Fruit fly (Drosophila melanogaster) whole organism, embryonic: ENCODE measurements around the gene fwe.

ENCODE experiments used
- Bdp1 ChIP-seq: fragments of 200-800 bp; sonication (Bioruptor generic); optimal IDR thresholded peaks from 3 replicates; lab custom pipeline; 2016; ENCODE audit warnings: missing biosample characterization, missing genetic modification characterization
- Bgb ChIP-seq: fragments of 200-800 bp; sonication (Bioruptor generic); IDR thresholded peaks from 2 replicates; pipeline ENCODE4 v1.3.6; 2022; ENCODE audit warnings: missing biosample characterization, missing genetic modification characterization; ENCODE audit not compliant: partially characterized antibody
- CG10274 ChIP-seq: fragments of 200-800 bp; sonication (Bioruptor generic); optimal IDR thresholded peaks from 3 replicates; lab custom pipeline; 2017; ENCODE audit warnings: missing biosample characterization, mild to moderate bottlenecking, missing genetic modification characterization
- CG10321 ChIP-seq: fragments of 200-800 bp; sonication (Bioruptor generic); IDR thresholded peaks from 2 replicates; pipeline ENCODE4 v1.3.6; 2022; ENCODE audit warnings: missing biosample characterization, missing genetic modification characterization
- CG11696 ChIP-seq: fragments of 200-800 bp; sonication (Bioruptor generic); IDR thresholded peaks from 2 replicates; pipeline ENCODE4 v1.3.6; 2022; ENCODE audit warnings: missing biosample characterization, missing genetic modification characterization
- CG12155 ChIP-seq: fragments of 200-800 bp; sonication (Bioruptor generic); optimal IDR thresholded peaks from 3 replicates; lab custom pipeline; 2016; ENCODE audit warnings: missing biosample characterization, missing genetic modification characterization
- CG14050 ChIP-seq: fragments of 200-800 bp; sonication (Bioruptor generic); IDR thresholded peaks from 3 replicates; pipeline ENCODE4 v1.3.6; 2022; ENCODE audit warnings: missing biosample characterization, missing genetic modification characterization
- CG14860 ChIP-seq: fragments of 200-800 bp; sonication (Bioruptor generic); IDR thresholded peaks from 3 replicates; pipeline ENCODE4 v1.3.6; 2022; ENCODE audit warnings: missing biosample characterization, missing genetic modification characterization; ENCODE audit not compliant: partially characterized antibody
- CG15269 ChIP-seq: fragments of 200-800 bp; sonication (Bioruptor generic); optimal IDR thresholded peaks from 2 replicates; lab custom pipeline; 2018; ENCODE audit warnings: missing biosample characterization, mild to moderate bottlenecking, missing genetic modification characterization, moderate library complexity
- CG18599 ChIP-seq: fragments of 200-800 bp; sonication (Bioruptor generic); optimal IDR thresholded peaks from 3 replicates; lab custom pipeline; 2017; ENCODE audit warnings: missing biosample characterization, missing genetic modification characterization, mild to moderate bottlenecking, moderate library complexity, missing genetic modification reagents
- CG18764 ChIP-seq: fragments of 200-800 bp; sonication (Bioruptor generic); optimal IDR thresholded peaks from 3 replicates; lab custom pipeline; 2016; ENCODE audit warnings: missing biosample characterization, missing genetic modification characterization
- CG2678 ChIP-seq: fragments of 200-800 bp; sonication (Bioruptor generic); optimal IDR thresholded peaks from 3 replicates; lab custom pipeline; 2019; ENCODE audit warnings: missing biosample characterization, mild to moderate bottlenecking, missing genetic modification characterization, moderate library complexity
- CG3065 ChIP-seq: fragments of 200-800 bp; sonication (Bioruptor generic); optimal IDR thresholded peaks from 2 replicates; lab custom pipeline; 2016; ENCODE audit warnings: missing biosample characterization, missing genetic modification characterization
- CG3163 ChIP-seq: fragments of 200-800 bp; sonication (Bioruptor generic); optimal IDR thresholded peaks from 3 replicates; lab custom pipeline; 2016; ENCODE audit warnings: missing biosample characterization, missing genetic modification characterization
- CG42726 ChIP-seq: fragments of 200-800 bp; sonication (Bioruptor generic); IDR thresholded peaks from 2 replicates; pipeline ENCODE4 v1.3.6; 2022; ENCODE audit warnings: missing biosample characterization, missing genetic modification characterization; ENCODE audit not compliant: partially characterized antibody
- CG43689 ChIP-seq: fragments of 200-800 bp; sonication (Bioruptor generic); IDR thresholded peaks from 2 replicates; pipeline ENCODE4 v1.3.6; 2022; ENCODE audit warnings: missing biosample characterization, missing genetic modification characterization
- CG5245 ChIP-seq: fragments of 200-800 bp; sonication (Bioruptor generic); optimal IDR thresholded peaks from 3 replicates; lab custom pipeline; 2016; ENCODE audit warnings: missing biosample characterization, missing genetic modification characterization
- CG5953 ChIP-seq: fragments of 200-800 bp; sonication (Bioruptor generic); IDR thresholded peaks from 2 replicates; pipeline ENCODE4 v1.3.6; 2022; ENCODE audit warnings: missing biosample characterization, missing genetic modification characterization
- CG7786 ChIP-seq: fragments of 200-800 bp; sonication (Bioruptor generic); optimal IDR thresholded peaks from 2 replicates; lab custom pipeline; 2016; ENCODE audit warnings: missing biosample characterization, missing genetic modification characterization
- CG8478 ChIP-seq: fragments of >200 bp; optimal IDR thresholded peaks from 2 replicates; lab custom pipeline; 2018
- CG8944 ChIP-seq: fragments of 200-800 bp; sonication (Bioruptor generic); optimal IDR thresholded peaks from 3 replicates; lab custom pipeline; 2016; ENCODE audit warnings: missing biosample characterization, missing genetic modification characterization
- CG9727 ChIP-seq: fragments of 200-800 bp; sonication (Bioruptor generic); optimal IDR thresholded peaks from 3 replicates; lab custom pipeline; 2017; ENCODE audit warnings: missing biosample characterization, mild to moderate bottlenecking, missing genetic modification characterization
- Dek ChIP-seq: fragments of 200-800 bp; sonication (Bioruptor generic); optimal IDR thresholded peaks from 3 replicates; lab custom pipeline; 2019; ENCODE audit warnings: missing biosample characterization, mild to moderate bottlenecking, missing genetic modification characterization, moderate library complexity
- Dip3 ChIP-seq: fragments of 200-800 bp; sonication (Bioruptor generic); optimal IDR thresholded peaks from 3 replicates; lab custom pipeline; 2016; ENCODE audit warnings: missing biosample characterization, missing genetic modification characterization
- Dref ChIP-seq: fragments of 200-800 bp; sonication (Bioruptor generic); IDR thresholded peaks from 2 replicates; pipeline ENCODE4 v1.3.6; 2022; ENCODE audit warnings: missing biosample characterization, missing genetic modification characterization
- Elba2 ChIP-seq: fragments of 200-800 bp; sonication (Bioruptor generic); optimal IDR thresholded peaks from 3 replicates; lab custom pipeline; 2016; ENCODE audit warnings: missing biosample characterization, missing genetic modification characterization
- Gug ChIP-seq: fragments of 200-800 bp; sonication (Bioruptor generic); IDR thresholded peaks from 4 replicates; pipeline ENCODE4 v1.3.6; 2022; ENCODE audit warnings: missing biosample characterization, missing genetic modification characterization
- Jarid2 ChIP-seq: fragments of 200-800 bp; sonication (Bioruptor generic); optimal IDR thresholded peaks from 3 replicates; lab custom pipeline; 2017; ENCODE audit warnings: mild to moderate bottlenecking, missing biosample characterization, missing genetic modification reagents, missing genetic modification characterization
- Meics ChIP-seq: fragments of 200-800 bp; sonication (Bioruptor generic); optimal IDR thresholded peaks from 2 replicates; lab custom pipeline; 2017; ENCODE audit warnings: missing biosample characterization, mild to moderate bottlenecking, missing genetic modification characterization
- Oaz ChIP-seq: fragments of 200-800 bp; sonication (Bioruptor generic); IDR thresholded peaks from 2 replicates; pipeline ENCODE4 v1.3.6; 2022; ENCODE audit warnings: missing biosample characterization, missing genetic modification characterization
- Optix ChIP-seq: fragments of 200-800 bp; sonication (Bioruptor generic); IDR thresholded peaks from 3 replicates; pipeline ENCODE4 v1.3.6; 2022; ENCODE audit warnings: missing biosample characterization, missing genetic modification characterization
- Ravus ChIP-seq: fragments of 200-800 bp; sonication (Bioruptor generic); IDR thresholded peaks from 2 replicates; pipeline ENCODE4 v1.3.6; 2022; ENCODE audit warnings: missing biosample characterization, missing genetic modification characterization
- Rfx ChIP-seq: fragments of 200-800 bp; sonication (Bioruptor generic); IDR thresholded peaks from 2 replicates; pipeline ENCODE4 v1.3.6; 2022; ENCODE audit warnings: missing biosample characterization, missing genetic modification characterization
- Scr ChIP-seq: fragments of 200-800 bp; sonication (Bioruptor generic); IDR thresholded peaks from 2 replicates; pipeline ENCODE4 v1.3.6; 2022; ENCODE audit warnings: missing biosample characterization, missing genetic modification characterization; ENCODE audit not compliant: partially characterized antibody
- Stat92E ChIP-seq, 3 experiments: fragments of >200 bp in 2 of 3; fragments of 200-800 bp in 1 of 3; sonication (Bioruptor generic) in 1 of 3; optimal IDR thresholded peaks; 2 replicates each; lab custom pipeline; 2017 to 2019; ENCODE audit warnings: missing biosample characterization in 3 of 3, missing genetic modification characterization in 3 of 3, mild to moderate bottlenecking in 1 of 3, moderate library complexity in 1 of 3
- Tbp ChIP-seq: fragments of >200 bp; optimal IDR thresholded peaks from 2 replicates; lab custom pipeline; 2018; ENCODE audit warnings: missing biosample characterization, missing genetic modification characterization
- btn ChIP-seq: fragments of 200-800 bp; sonication (Bioruptor generic); optimal IDR thresholded peaks from 2 replicates; lab custom pipeline; 2016; ENCODE audit warnings: missing biosample characterization, missing genetic modification characterization
- chm ChIP-seq: fragments of 200-800 bp; sonication (Bioruptor generic); IDR thresholded peaks from 2 replicates; pipeline ENCODE4 v1.3.6; 2022; ENCODE audit warnings: missing biosample characterization, missing genetic modification characterization
- croc ChIP-seq: fragments of 200-800 bp; sonication (Bioruptor generic); conservative IDR thresholded peaks from 3 replicates; pipeline ENCODE4 v1.3.6; 2022; ENCODE audit warnings: missing biosample characterization, missing genetic modification characterization
- dpn ChIP-seq, 2 experiments: fragments of 200-800 bp; sonication (Bioruptor generic); optimal IDR thresholded peaks; 3 replicates each; lab custom pipeline; 2016; ENCODE audit warnings: missing biosample characterization in 2 of 2, missing genetic modification characterization in 2 of 2
- dysf ChIP-seq: fragments of 200-800 bp; sonication (Bioruptor generic); IDR thresholded peaks from 3 replicates; pipeline ENCODE4 v1.3.6; 2022; ENCODE audit warnings: missing biosample characterization, missing genetic modification characterization
- esg ChIP-seq: fragments of 200-800 bp; sonication (Bioruptor generic); conservative IDR thresholded peaks from 2 replicates; pipeline ENCODE4 v1.3.6; 2022; ENCODE audit warnings: missing biosample characterization, missing genetic modification characterization
- eve ChIP-seq, 2 experiments: fragments of >200 bp; optimal IDR thresholded peaks; 2 replicates each; lab custom pipeline; 2017; ENCODE audit warnings: missing biosample characterization in 2 of 2, missing genetic modification characterization in 2 of 2
- ftz-f1 ChIP-seq: fragments of 200-800 bp; sonication (Bioruptor generic); optimal IDR thresholded peaks from 2 replicates; lab custom pipeline; 2016; ENCODE audit warnings: missing biosample characterization, missing genetic modification characterization
- gsb-n ChIP-seq: fragments of 200-800 bp; sonication (Bioruptor generic); optimal IDR thresholded peaks from 3 replicates; lab custom pipeline; 2018; ENCODE audit warnings: missing biosample characterization, mild to moderate bottlenecking, missing genetic modification characterization
- h ChIP-seq: fragments of >200 bp; optimal IDR thresholded peaks from 2 replicates; lab custom pipeline; 2017
- lilli ChIP-seq: fragments of 200-800 bp; sonication (Bioruptor generic); optimal IDR thresholded peaks from 3 replicates; lab custom pipeline; 2016; ENCODE audit warnings: missing biosample characterization, missing genetic modification characterization
- pho ChIP-seq: fragments of 200-800 bp; sonication (Bioruptor generic); optimal IDR thresholded peaks from 2 replicates; lab custom pipeline; 2016; ENCODE audit warnings: missing biosample characterization, missing genetic modification characterization
- psq ChIP-seq: fragments of 200-800 bp; sonication (Bioruptor generic); optimal IDR thresholded peaks from 2 replicates; lab custom pipeline; 2017; ENCODE audit warnings: missing biosample characterization, missing genetic modification characterization
- ssp ChIP-seq: fragments of 200-800 bp; sonication (Bioruptor generic); IDR thresholded peaks from 2 replicates; pipeline ENCODE4 v1.3.6; 2022; ENCODE audit warnings: missing biosample characterization, missing genetic modification characterization

The fwe gene

DNA sequence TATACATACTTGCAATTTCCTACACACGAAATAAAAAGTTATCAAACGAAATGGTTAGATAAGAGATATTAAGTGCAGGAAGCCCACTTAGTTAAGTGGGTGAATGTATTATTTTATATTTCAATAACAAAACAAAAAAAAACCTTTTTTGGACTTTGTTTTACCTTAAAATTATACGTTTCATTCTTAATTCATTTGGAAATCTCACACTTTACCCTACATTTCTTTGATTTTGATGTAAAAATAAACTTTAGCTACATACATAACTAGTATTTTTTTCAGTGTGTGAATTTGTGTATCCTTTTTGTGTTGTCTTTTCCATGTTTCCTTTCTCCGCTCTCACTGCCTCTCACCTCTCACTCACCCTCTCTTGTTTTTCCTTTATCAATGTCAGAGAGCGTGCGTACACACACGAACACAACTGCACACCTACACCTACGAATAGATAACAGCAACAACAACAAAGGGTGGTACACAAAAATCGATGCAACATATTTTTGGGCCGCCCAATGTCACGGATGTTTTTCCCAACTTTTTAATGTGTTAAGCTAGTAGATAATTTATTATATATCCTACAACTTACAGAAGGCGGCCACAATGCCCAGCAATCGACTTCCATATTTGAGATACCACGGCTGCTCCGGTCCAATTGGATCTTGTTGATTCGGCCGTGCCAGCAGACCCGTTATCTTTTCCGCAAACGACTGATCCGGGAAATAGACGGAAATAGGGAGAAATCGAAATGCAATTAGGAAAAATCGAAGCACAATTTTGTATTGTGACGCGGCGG is 662 bp downstream of the fwe start (continued):
- no peak for TF ChIP-seq CG7786 (GFP tag; lab: Kevin White, UChicago)
- peak; percentile 65 for TF ChIP-seq CG12155 (GFP tag; lab: Kevin White, UChicago)
- TF ChIP-seq Dek (tag; lab: Kevin White, UChicago) = peak; percentile 67
- TF ChIP-seq Ravus = no peak
- peak; percentile 86 for TF ChIP-seq CG18599 (GFP tag; lab: Kevin White, UChicago)
- TF ChIP-seq Bgb = no peak
- peak; percentile 81 for TF ChIP-seq CG9727 (GFP tag; lab: Kevin White, UChicago)
- TF ChIP-seq croc (GFP tag; lab: Robert Waterston, UW) = peak; percentile 31; the same call in 1 of the 3 replicates
- TF ChIP-seq CG10274 (GFP tag; lab: Kevin White, UChicago) = no peak
- no peak for TF ChIP-seq ssp (GFP tag; lab: Robert Waterston, UW)
- peak; percentile 15 for TF ChIP-seq btn (GFP tag; lab: Kevin White, UChicago)
- no peak for TF ChIP-seq CG14860 (GFP tag; lab: Robert Waterston, UW)
- peak; percentile 50; the same call in 1 of the 3 replicates for TF ChIP-seq CG14050 (GFP tag; lab: Robert Waterston, UW)
- peak; percentile 32 for TF ChIP-seq pho
- TF ChIP-seq CG18764 (GFP tag; lab: Kevin White, UChicago) = peak; percentile 55
- TF ChIP-seq CG8944 (GFP tag; lab: Kevin White, UChicago) = peak; percentile 38
- peak; percentile 23; the same call in 1 of the 2 replicates for TF ChIP-seq CG5953 (GFP tag; lab: Robert Waterston, UW)
- no peak for TF ChIP-seq h (lab: Kevin White, UChicago)
- TF ChIP-seq Rfx = peak; percentile 63; the same call in 1 of the 2 replicates
- TF ChIP-seq chm = peak; percentile 54
- peak; percentile 80 for TF ChIP-seq psq (GFP tag; lab: Kevin White, UChicago)
- TF ChIP-seq CG15269 = peak; percentile 80
- no peak for TF ChIP-seq Elba2 (GFP tag; lab: Kevin White, UChicago)
- TF ChIP-seq esg = peak; percentile 68
- peak; percentile 80 for TF ChIP-seq Meics (GFP tag; lab: Kevin White, UChicago)
- no peak for TF ChIP-seq Scr (GFP tag; lab: Robert Waterston, UW)
- TF ChIP-seq CG10321 (GFP tag; lab: Robert Waterston, UW) = no peak
- TF ChIP-seq Optix (GFP tag; lab: Robert Waterston, UW) = no peak
- no peak for TF ChIP-seq CG42726 (GFP tag; lab: Robert Waterston, UW)
- 0 out of 2 replicates have a peak, but pooled peaks have one; percentile 23 for TF ChIP-seq Oaz (GFP tag; lab: Robert Waterston, UW)
- no peak for TF ChIP-seq Bdp1 (GFP tag; lab: Kevin White, UChicago)
- no peak for TF ChIP-seq Gug (GFP tag; lab: Robert Waterston, UW)
- TF ChIP-seq dpn (GFP tag; optimal IDR thresholded peaks at IDR 0.05; lab: Kevin White, UChicago) = peak; percentile 50 to 66
- TF ChIP-seq CG8478 (lab: Kevin White, UChicago) = no peak
- peak in 1 of 2 experiments; percentile 82 for TF ChIP-seq eve (GFP tag; optimal IDR thresholded peaks at IDR 0.05; lab: Kevin White, UChicago)
- peak; percentile 89 for TF ChIP-seq CG2678
- peak; percentile 54 for TF ChIP-seq lilli (GFP tag; lab: Kevin White, UChicago)
- peak; percentile 14 for TF ChIP-seq CG5245 (GFP tag; lab: Kevin White, UChicago)
- 0 out of 2 replicates have a peak, but pooled peaks have one; percentile 6 for TF ChIP-seq CG11696 (GFP tag; lab: Robert Waterston, UW)
- no peak for TF ChIP-seq CG3065 (GFP tag; lab: Kevin White, UChicago)
- peak; percentile 21 for TF ChIP-seq Dip3
- TF ChIP-seq ftz-f1 (GFP tag; lab: Kevin White, UChicago) = no peak
- TF ChIP-seq gsb-n (tag; lab: Kevin White, UChicago) = peak; percentile 74
- TF ChIP-seq CG3163 (GFP tag; lab: Kevin White, UChicago) = no peak
- peak; percentile 74; the same call in 1 of the 3 replicates for TF ChIP-seq dysf (GFP tag; lab: Robert Waterston, UW)
- no peak for TF ChIP-seq CG43689
- no peak for TF ChIP-seq Dref (GFP tag; lab: Robert Waterston, UW)
- no peak for TF ChIP-seq Jarid2 (GFP tag; lab: Kevin White, UChicago)
- TF ChIP-seq Tbp (GFP tag; lab: Kevin White, UChicago) = no peak
- peak in 1 of 3 experiments; percentile 34 for TF ChIP-seq Stat92E (GFP tag; optimal IDR thresholded peaks at IDR 0.05; lab: Kevin White, UChicago)
